Worm (Caenorhabditis elegans): ENCODE results near the gene srh-72.
A peak's percentile ranks its signal among the peaks of the same experiment; 100 is the strongest.

Gene srh-72

ce11 chrII:1672673-1673072 is 32.3 kb upstream of the srh-72 start:
- TF ChIP-seq sox-4 (tag; optimal IDR thresholded peaks at IDR 0.05) (no peak), unc-62 (GFP tag; optimal IDR thresholded peaks at IDR 0.05) (no peak), pax-3 (tag; optimal IDR thresholded peaks at IDR 0.05) (no peak), efl-3 (GFP tag; optimal IDR thresholded peaks at IDR 0.05) (no peak), skn-1 (tag; optimal IDR thresholded peaks at IDR 0.05) (no peak), lin-35 (GFP tag; optimal IDR thresholded peaks at IDR 0.05) (no peak), nhr-20 (tag; optimal IDR thresholded peaks at IDR 0.05) (no peak), lin-15B (tag; optimal IDR thresholded peaks at IDR 0.05) (no peak), swsn-7 (tag; optimal IDR thresholded peaks at IDR 0.05) (no peak), unc-98 (GFP tag; IDR thresholded peaks at IDR 0.05) (no peak), pqm-1 (tag; optimal IDR thresholded peaks at IDR 0.05) (no peak), dpl-1 (GFP tag; optimal IDR thresholded peaks at IDR 0.05) (no peak), unc-130 (tag; optimal IDR thresholded peaks at IDR 0.05) (no peak), dsc-1 (tag; optimal IDR thresholded peaks at IDR 0.05) (no peak), efl-1 (optimal IDR thresholded peaks at IDR 0.05) (no peak), efl-1 (GFP tag; optimal IDR thresholded peaks at IDR 0.05 in 1 of 2) (no peak), ama-1 (optimal IDR thresholded peaks at IDR 0.05) (no peak), aly-2 (tag; optimal IDR thresholded peaks at IDR 0.05) (no peak), isw-1 (GFP tag; IDR thresholded peaks at IDR 0.05) (no peak)

ce11 chrII:1670985-1671384 is 30.6 kb upstream of the srh-72 start:
- no peak for TF ChIP-seq lin-13 (GFP tag; optimal IDR thresholded peaks at IDR 0.05)
- no peak for TF ChIP-seq aly-2 (tag; optimal IDR thresholded peaks at IDR 0.05)
- no peak for TF ChIP-seq nhr-77 (tag; optimal IDR thresholded peaks at IDR 0.05)
- no peak for TF ChIP-seq nhr-237 (tag; optimal IDR thresholded peaks at IDR 0.05)
- TF ChIP-seq efl-1 (optimal IDR thresholded peaks at IDR 0.05): no peak
- TF ChIP-seq efl-1 (GFP tag; optimal IDR thresholded peaks at IDR 0.05 in 1 of 2): peak in 1 of 2 experiments; percentile 23

ce11 chrII:1670260-1670879 is 30.0 kb upstream of the srh-72 start, which contains the start of gene nhx-6:
Gene nhx-6 (plus strand): TSS chrII:1670829.
- TF ChIP-seq lin-15B (tag; optimal IDR thresholded peaks at IDR 0.05): no peak
- no peak for TF ChIP-seq blmp-1 (tag; optimal IDR thresholded peaks at IDR 0.05)
- no peak for TF ChIP-seq elt-3 (tag; optimal IDR thresholded peaks at IDR 0.05)
- no peak for TF ChIP-seq sptf-1 (tag; optimal IDR thresholded peaks at IDR 0.05)
- no peak for TF ChIP-seq unc-30 (tag; optimal IDR thresholded peaks at IDR 0.05)
- TF ChIP-seq C04F5.9 (tag; optimal IDR thresholded peaks at IDR 0.05): no peak
- TF ChIP-seq xbp-1 (tag; optimal IDR thresholded peaks at IDR 0.05): no peak
- TF ChIP-seq elt-2 (tag; optimal IDR thresholded peaks at IDR 0.05): peak; percentile 77
- TF ChIP-seq nhr-90 (tag; optimal IDR thresholded peaks at IDR 0.05; ENCODE audit: poor library complexity): no peak

DNA sequence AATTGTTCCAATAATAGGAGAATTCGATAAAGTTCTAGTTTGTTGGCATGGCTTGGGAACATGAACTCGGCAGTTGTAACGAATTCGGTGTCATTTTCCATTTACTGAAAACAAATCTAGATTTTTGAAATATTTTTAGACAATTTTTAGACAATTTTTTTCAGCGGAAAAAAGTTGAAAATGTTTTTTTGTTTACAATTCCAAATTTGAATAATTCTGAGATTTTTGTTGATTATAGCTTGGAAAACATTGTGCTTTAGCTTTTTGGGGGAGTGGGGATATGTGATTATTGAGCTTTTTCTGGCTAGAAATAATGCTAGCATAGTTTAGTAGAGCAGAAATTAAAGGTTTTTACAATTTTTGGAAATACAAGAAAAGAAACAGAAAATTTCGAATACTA is 28.5 kb upstream of the srh-72 start, which contains the start of gene srw-97:
TSS of gene srw-97 (minus strand) at position 101 of the 400 bp plus-strand sequence.
- no peak for TF ChIP-seq hpl-2 (GFP tag; optimal IDR thresholded peaks at IDR 0.05)
- no peak for TF ChIP-seq snu-23 (GFP tag; optimal IDR thresholded peaks at IDR 0.05)
- no peak for TF ChIP-seq elt-2 (tag; optimal IDR thresholded peaks at IDR 0.05)
- no peak for TF ChIP-seq C04F5.9 (tag; optimal IDR thresholded peaks at IDR 0.05)
- TF ChIP-seq elt-3 (tag; optimal IDR thresholded peaks at IDR 0.05): no peak
- no peak for TF ChIP-seq ceh-82 (tag; optimal IDR thresholded peaks at IDR 0.05)
- no peak for TF ChIP-seq lin-35 (GFP tag; optimal IDR thresholded peaks at IDR 0.05)
- TF ChIP-seq fkh-10 (GFP tag; optimal IDR thresholded peaks at IDR 0.05): no peak
- TF ChIP-seq nhr-47 (tag; optimal IDR thresholded peaks at IDR 0.05): no peak
- TF ChIP-seq sup-37 (GFP tag; optimal IDR thresholded peaks at IDR 0.05): no peak
- no peak for TF ChIP-seq grh-1 (GFP tag; IDR thresholded peaks at IDR 0.05)
- no peak for TF ChIP-seq nhr-20 (tag; optimal IDR thresholded peaks at IDR 0.05)
- TF ChIP-seq snpc-4 (tag; optimal IDR thresholded peaks at IDR 0.05): no peak
- no peak for TF ChIP-seq isw-1 (GFP tag; IDR thresholded peaks at IDR 0.05)
- TF ChIP-seq mef-2 (tag; optimal IDR thresholded peaks at IDR 0.05): no peak
- no peak for TF ChIP-seq unc-30 (tag; optimal IDR thresholded peaks at IDR 0.05)
- no peak for TF ChIP-seq mab-9 (GFP tag; IDR thresholded peaks at IDR 0.05)
- TF ChIP-seq ceh-63 (GFP tag; optimal IDR thresholded peaks at IDR 0.05): no peak

All from whole organism, L1 larva.